Worm (Caenorhabditis elegans): ENCODE results near the gene sre-24.

Gene sre-24

DNA sequence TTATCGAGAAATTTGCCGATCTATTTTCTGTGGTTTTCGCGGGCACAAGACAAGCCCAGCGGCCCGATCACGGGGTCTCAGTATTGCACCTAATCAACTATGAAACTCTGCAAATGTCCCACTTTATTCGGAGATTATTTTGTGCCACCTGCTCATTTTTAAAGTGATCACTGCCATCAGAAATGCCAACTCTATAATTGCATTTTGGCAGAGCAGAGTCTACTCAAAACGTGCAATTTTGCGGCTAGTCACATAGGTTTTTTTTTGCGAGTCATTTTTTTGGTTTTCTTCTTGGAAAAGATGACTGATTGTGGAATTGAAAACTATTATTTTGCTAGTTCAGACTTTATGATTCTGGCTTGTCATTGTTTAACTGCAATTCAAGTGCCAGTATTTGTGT lies 19.6 kb upstream of the sre-24 start, which contains the start of gene srh-240:
Gene srh-240, plus strand, starts transcription at position 301 of the 400 bp plus-strand sequence.
- TF ChIP-seq mls-2 (tag; optimal IDR thresholded peaks at IDR 0.05) (no peak), lin-13 (tag; optimal IDR thresholded peaks at IDR 0.05) (no peak)

DNA sequence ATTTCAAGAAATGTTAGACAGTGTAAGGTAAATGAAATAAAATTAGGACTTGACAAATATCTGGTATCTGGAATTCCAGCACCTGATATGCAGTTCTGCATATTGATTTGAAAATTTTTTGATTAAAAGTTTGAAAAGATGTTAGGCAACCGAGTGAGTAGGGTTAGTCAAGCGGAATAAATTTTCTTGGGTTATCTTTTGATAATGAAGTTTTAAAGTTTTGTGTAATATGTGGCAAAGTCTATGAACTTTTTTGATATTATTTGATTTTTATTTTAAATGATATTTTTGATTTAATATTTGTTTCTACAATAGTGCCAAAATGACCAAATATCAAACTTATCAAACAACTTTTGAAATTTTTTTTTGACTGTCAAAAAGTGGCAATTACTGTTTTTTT lies 15.0 kb upstream of the sre-24 start, which contains the start of gene srh-241:
Gene srh-241, minus strand, starts transcription at position 101 of the 400 bp plus-strand sequence.
- TF ChIP-seq mep-1 (tag; optimal IDR thresholded peaks at IDR 0.05): no peak

DNA sequence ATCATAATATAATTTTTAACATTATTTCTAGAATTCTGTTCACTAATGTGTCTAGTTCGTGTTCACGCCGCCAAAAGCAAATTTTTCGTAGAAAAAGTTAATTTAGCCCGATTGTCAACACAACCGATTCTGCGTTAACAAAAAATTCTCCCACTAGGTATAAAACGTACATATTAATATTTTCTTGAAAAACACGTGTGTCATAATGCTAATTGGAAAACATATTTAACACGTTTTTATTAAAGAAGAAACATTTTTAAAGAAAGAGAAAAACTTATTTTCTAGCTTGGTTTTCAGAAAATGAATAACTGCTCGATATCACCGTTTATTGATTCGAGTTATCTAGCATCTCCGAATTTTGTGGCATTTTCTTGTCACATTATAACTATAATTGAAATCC lies 14.4 kb upstream of the sre-24 start, which contains the start of gene srh-243:
Gene srh-243, plus strand, starts transcription at position 301 of the 400 bp plus-strand sequence.
- TF ChIP-seq nhr-12 (tag; optimal IDR thresholded peaks at IDR 0.05) (no peak), sem-2 (GFP tag; optimal IDR thresholded peaks at IDR 0.05) (no peak), M03D4.4 (tag; optimal IDR thresholded peaks at IDR 0.05) (no peak), ceh-39 (tag; optimal IDR thresholded peaks at IDR 0.05) (no peak), ceh-43 (GFP tag; optimal IDR thresholded peaks at IDR 0.05) (no peak), zip-8 (tag; optimal IDR thresholded peaks at IDR 0.05) (no peak), ham-2 (GFP tag; optimal IDR thresholded peaks at IDR 0.05) (no peak), lin-13 (tag; optimal IDR thresholded peaks at IDR 0.05) (no peak), mep-1 (tag; optimal IDR thresholded peaks at IDR 0.05) (no peak), nhr-76 (tag; optimal IDR thresholded peaks at IDR 0.05) (no peak), tbx-8 (GFP tag; optimal IDR thresholded peaks at IDR 0.05) (no peak), mls-2 (tag; optimal IDR thresholded peaks at IDR 0.05) (no peak), ceh-83 (GFP tag; optimal IDR thresholded peaks at IDR 0.05) (no peak), flh-1 (GFP tag; optimal IDR thresholded peaks at IDR 0.05) (no peak), elt-3 (tag; optimal IDR thresholded peaks at IDR 0.05) (no peak), lin-32 (GFP tag; optimal IDR thresholded peaks at IDR 0.05) (no peak), nhr-28 (tag; optimal IDR thresholded peaks at IDR 0.05) (no peak)

DNA sequence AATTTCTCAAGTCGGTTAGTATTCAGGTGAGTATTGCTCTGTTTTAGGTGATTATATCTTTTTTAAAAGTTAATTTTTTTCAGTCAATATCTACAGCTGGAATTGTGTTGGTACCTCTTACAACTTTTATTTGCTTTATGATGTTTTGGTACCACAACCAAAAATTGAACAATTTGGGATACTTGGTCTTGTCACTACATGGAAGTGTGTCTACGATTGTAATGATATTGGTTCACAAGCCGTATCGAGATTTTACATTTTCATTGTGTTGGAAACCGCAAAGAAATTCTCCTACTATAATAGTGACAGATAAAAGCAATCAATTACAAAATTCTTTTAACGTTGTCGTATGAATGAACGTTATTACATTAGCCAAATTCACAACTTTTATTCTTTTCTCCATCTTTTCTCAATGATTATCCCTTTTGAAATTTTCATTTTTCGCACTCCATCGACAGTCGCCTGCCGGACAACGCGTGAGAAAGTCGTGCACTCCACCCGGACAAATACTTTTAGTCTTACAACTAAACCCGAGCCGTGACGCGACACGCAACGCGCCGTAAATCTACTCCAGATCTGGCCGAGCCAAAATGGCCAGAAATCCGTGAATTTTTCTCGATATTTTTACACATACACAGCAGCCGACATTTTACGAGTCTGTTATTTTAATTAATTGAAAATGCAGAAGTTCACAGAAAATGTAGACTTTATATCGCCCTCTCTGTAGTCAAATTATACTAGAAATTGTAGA lies 12.6 kb upstream of the sre-24 start:
- no peak for TF ChIP-seq tbx-8 (GFP tag; optimal IDR thresholded peaks at IDR 0.05)
- TF ChIP-seq lin-13 (tag; optimal IDR thresholded peaks at IDR 0.05): no peak
- no peak for TF ChIP-seq unc-62 (GFP tag; optimal IDR thresholded peaks at IDR 0.05)
- no peak for TF ChIP-seq snpc-4 (tag; optimal IDR thresholded peaks at IDR 0.05)
- no peak for TF ChIP-seq ceh-39 (tag; optimal IDR thresholded peaks at IDR 0.05)
- TF ChIP-seq ztf-11 (tag; optimal IDR thresholded peaks at IDR 0.05): no peak
- TF ChIP-seq flh-1 (GFP tag; optimal IDR thresholded peaks at IDR 0.05): no peak
- TF ChIP-seq sptf-1 (tag; optimal IDR thresholded peaks at IDR 0.05): no peak
- no peak for TF ChIP-seq zip-8 (tag; optimal IDR thresholded peaks at IDR 0.05)
- no peak for TF ChIP-seq ham-2 (GFP tag; optimal IDR thresholded peaks at IDR 0.05)
- no peak for TF ChIP-seq pha-4 (tag; optimal IDR thresholded peaks at IDR 0.05)
- no peak for TF ChIP-seq unc-39 (tag; optimal IDR thresholded peaks at IDR 0.05)
- TF ChIP-seq lsy-2 (tag; optimal IDR thresholded peaks at IDR 0.05): no peak
- TF ChIP-seq ces-1 (GFP tag; optimal IDR thresholded peaks at IDR 0.05): no peak
- no peak for TF ChIP-seq elt-1 (tag; optimal IDR thresholded peaks at IDR 0.05; ENCODE audit: borderline replicate concordance, insufficient read depth)
- TF ChIP-seq cnd-1 (tag; optimal IDR thresholded peaks at IDR 0.05): no peak
- TF ChIP-seq ceh-43 (GFP tag; optimal IDR thresholded peaks at IDR 0.05): no peak

DNA sequence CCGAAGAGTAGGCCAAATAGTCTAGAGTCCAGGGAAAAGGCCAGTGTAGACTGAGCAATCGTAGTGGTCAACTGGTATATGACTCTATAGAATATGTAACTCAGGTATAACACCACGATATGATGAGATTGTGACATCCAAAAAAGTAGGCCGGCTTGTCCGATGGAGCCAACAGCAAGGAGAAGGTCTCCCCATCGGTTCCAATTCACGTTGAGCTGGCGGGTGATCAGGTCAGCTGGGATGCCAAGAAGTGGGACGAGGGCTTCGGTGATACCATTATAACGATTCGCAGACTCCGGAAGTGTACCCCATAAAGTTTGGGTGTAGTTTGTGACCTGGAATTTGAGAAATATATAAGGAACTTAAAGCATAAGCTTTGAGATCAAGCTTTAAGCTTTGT lies 11.6 kb upstream of the sre-24 start:
- TF ChIP-seq ceh-39 (tag; optimal IDR thresholded peaks at IDR 0.05) (no peak), ceh-83 (GFP tag; optimal IDR thresholded peaks at IDR 0.05) (no peak), ces-1 (GFP tag; optimal IDR thresholded peaks at IDR 0.05) (no peak), drap-1 (GFP tag; optimal IDR thresholded peaks at IDR 0.05) (no peak), mep-1 (tag; optimal IDR thresholded peaks at IDR 0.05) (no peak), unc-62 (GFP tag; optimal IDR thresholded peaks at IDR 0.05) (no peak), pha-4 (tag; optimal IDR thresholded peaks at IDR 0.05) (no peak), lsy-2 (tag; optimal IDR thresholded peaks at IDR 0.05) (no peak)

DNA sequence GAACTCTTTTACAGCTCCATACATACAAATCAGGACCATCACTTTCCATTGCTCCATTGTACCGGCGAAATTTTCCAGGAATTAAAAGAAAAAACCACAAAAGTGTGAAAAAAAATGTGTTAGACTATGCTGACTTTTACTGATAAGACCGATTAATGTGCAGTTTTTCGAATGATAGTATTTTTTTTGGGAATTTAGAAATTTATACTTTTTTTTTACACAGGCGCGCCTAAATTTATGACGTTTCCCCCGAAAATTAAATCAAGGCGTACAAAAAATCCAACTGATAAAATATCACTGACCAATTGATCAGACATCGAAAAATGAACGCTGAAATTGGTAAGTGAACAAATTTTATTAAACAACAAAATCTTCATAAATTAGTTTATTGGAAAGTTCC lies 9.1 kb upstream of the sre-24 start, which contains the start of gene folt-2:
Gene folt-2, minus strand, starts transcription at position 179 of the 400 bp plus-strand sequence.
- TF ChIP-seq ceh-43 (GFP tag; optimal IDR thresholded peaks at IDR 0.05) (no peak), pha-4 (tag; optimal IDR thresholded peaks at IDR 0.05) (no peak), unc-39 (tag; optimal IDR thresholded peaks at IDR 0.05) (no peak)
